Worm (Caenorhabditis elegans): Measurements from ENCODE around the gene D1086.1.

- TF ChIP-seq ets-4 (GFP tag; optimal IDR thresholded peaks at IDR 0.05): no peak
- no peak for TF ChIP-seq ztf-22 (GFP tag; optimal IDR thresholded peaks at IDR 0.05)
Observed at ce11 chrV:14133002-14133763, 34.5 kb downstream of the D1086.1 start.

All from whole organism, young adult.